Fruit fly (Drosophila melanogaster) whole organism, embryonic: ENCODE results near the gene CG8142.

ENCODE experiments used
- Aef1 ChIP-seq: fragments of 200-800 bp; sonication (Bioruptor generic); IDR thresholded peaks from 3 replicates; pipeline ENCODE4 v1.3.6; 2022; ENCODE audit warnings: missing biosample characterization, missing genetic modification characterization
- BEAF-32 ChIP-seq: fragments of 200-800 bp; sonication (Bioruptor generic); optimal IDR thresholded peaks from 3 replicates; lab custom pipeline; 2017; ENCODE audit warnings: missing biosample characterization, missing genetic modification characterization, mild to moderate bottlenecking, moderate library complexity, missing genetic modification reagents
- CG1024 ChIP-seq: fragments of 200-800 bp; sonication (Bioruptor generic); IDR thresholded peaks from 2 replicates; pipeline ENCODE4 v1.3.6; 2022; ENCODE audit warnings: missing biosample characterization, missing genetic modification characterization
- CG11723 ChIP-seq: fragments of 200-800 bp; sonication (Bioruptor generic); optimal IDR thresholded peaks from 2 replicates; lab custom pipeline; 2017; ENCODE audit warnings: missing biosample characterization, mild to moderate bottlenecking, missing genetic modification characterization
- CG12155 ChIP-seq: fragments of 200-800 bp; sonication (Bioruptor generic); optimal IDR thresholded peaks from 3 replicates; lab custom pipeline; 2016; ENCODE audit warnings: missing biosample characterization, missing genetic modification characterization
- CG12659 ChIP-seq: fragments of 200-800 bp; sonication (Bioruptor generic); optimal IDR thresholded peaks from 3 replicates; lab custom pipeline; 2017; ENCODE audit warnings: mild to moderate bottlenecking, missing biosample characterization, missing genetic modification reagents, missing genetic modification characterization
- CG15479 ChIP-seq: fragments of 200-800 bp; sonication (Bioruptor generic); optimal IDR thresholded peaks from 3 replicates; lab custom pipeline; 2019; ENCODE audit warnings: missing biosample characterization, mild to moderate bottlenecking, missing genetic modification characterization, moderate library complexity
- CG1647 ChIP-seq: fragments of 200-800 bp; sonication (Bioruptor generic); optimal IDR thresholded peaks from 3 replicates; lab custom pipeline; 2016; ENCODE audit warnings: missing biosample characterization, missing genetic modification characterization
- CG17186 ChIP-seq: fragments of 200-800 bp; sonication (Bioruptor generic); optimal IDR thresholded peaks from 3 replicates; lab custom pipeline; 2017; ENCODE audit warnings: missing biosample characterization, missing genetic modification reagents, missing genetic modification characterization
- CG17385 ChIP-seq: fragments of 200-800 bp; sonication (Bioruptor generic); optimal IDR thresholded peaks from 3 replicates; lab custom pipeline; 2018; ENCODE audit warnings: missing biosample characterization, mild to moderate bottlenecking, missing genetic modification characterization
- CG17829 ChIP-seq: fragments of 200-800 bp; optimal IDR thresholded peaks from 2 replicates; lab custom pipeline; 2019; ENCODE audit warnings: missing biosample characterization, mild to moderate bottlenecking, missing genetic modification characterization, moderate library complexity
- CG31224 ChIP-seq: fragments of 200-800 bp; sonication (Bioruptor generic); IDR thresholded peaks from 2 replicates; pipeline ENCODE4 v1.3.6; 2022; ENCODE audit warnings: missing biosample characterization, missing genetic modification characterization
- CG31441 ChIP-seq: fragments of 200-800 bp; sonication (Bioruptor generic); IDR thresholded peaks from 2 replicates; pipeline ENCODE4 v1.3.6; 2022; ENCODE audit warnings: missing biosample characterization, missing genetic modification characterization
- CG33557 ChIP-seq: fragments of 200-800 bp; sonication (Bioruptor generic); optimal IDR thresholded peaks from 2 replicates; lab custom pipeline; 2019; ENCODE audit warnings: missing biosample characterization, mild to moderate bottlenecking, missing genetic modification characterization, moderate library complexity
- CG3407 ChIP-seq: fragments of 200-800 bp; sonication (Bioruptor generic); optimal IDR thresholded peaks from 2 replicates; lab custom pipeline; 2018; ENCODE audit warnings: missing biosample characterization, mild to moderate bottlenecking, missing genetic modification characterization
- CG34376 ChIP-seq: fragments of 200-800 bp; sonication (Bioruptor generic); optimal IDR thresholded peaks from 2 replicates; lab custom pipeline; 2018; ENCODE audit warnings: missing biosample characterization, mild to moderate bottlenecking, missing genetic modification characterization
- CG3995 ChIP-seq: fragments of 200-800 bp; sonication (Bioruptor generic); optimal IDR thresholded peaks from 3 replicates; lab custom pipeline; 2016; ENCODE audit warnings: missing biosample characterization, missing genetic modification characterization
- CG4820 ChIP-seq: fragments of 200-800 bp; sonication (Bioruptor generic); optimal IDR thresholded peaks from 3 replicates; lab custom pipeline; 2016; ENCODE audit warnings: missing biosample characterization, missing genetic modification characterization
- CG6765 ChIP-seq: fragments of 200-800 bp; sonication (Bioruptor generic); optimal IDR thresholded peaks from 3 replicates; lab custom pipeline; 2017; ENCODE audit warnings: missing biosample characterization, mild to moderate bottlenecking, missing genetic modification characterization
- CG8944 ChIP-seq: fragments of 200-800 bp; sonication (Bioruptor generic); optimal IDR thresholded peaks from 3 replicates; lab custom pipeline; 2016; ENCODE audit warnings: missing biosample characterization, missing genetic modification characterization
- CG9727 ChIP-seq: fragments of 200-800 bp; sonication (Bioruptor generic); optimal IDR thresholded peaks from 3 replicates; lab custom pipeline; 2017; ENCODE audit warnings: missing biosample characterization, mild to moderate bottlenecking, missing genetic modification characterization
- Doc2 ChIP-seq: fragments of 200-800 bp; sonication (Bioruptor generic); IDR thresholded peaks from 2 replicates; pipeline ENCODE4 v1.3.6; 2022; ENCODE audit warnings: missing biosample characterization, missing genetic modification characterization
- Ets65A ChIP-seq: fragments of 200-800 bp; sonication (Bioruptor generic); peaks from one replicate; lab custom pipeline; 2016; ENCODE audit warnings: missing biosample characterization, missing genetic modification characterization
- H15 ChIP-seq: fragments of 200-800 bp; sonication (Bioruptor generic); IDR thresholded peaks from 3 replicates; pipeline ENCODE4 v1.3.6; 2022; ENCODE audit warnings: missing biosample characterization, missing genetic modification characterization
- HmgZ ChIP-seq: fragments of 200-800 bp; sonication (Bioruptor generic); optimal IDR thresholded peaks from 2 replicates; lab custom pipeline; 2018; ENCODE audit warnings: missing biosample characterization, mild to moderate bottlenecking, missing genetic modification characterization
- Hr78 ChIP-seq, 2 experiments: fragments of 200-800 bp in 1 of 2; fragments of >200 bp in 1 of 2; sonication (Bioruptor generic) in 1 of 2; optimal IDR thresholded peaks; 2 replicates each; lab custom pipeline; 2017 to 2019; ENCODE audit warnings: missing biosample characterization in 2 of 2, missing genetic modification characterization in 2 of 2, mild to moderate bottlenecking in 1 of 2, moderate library complexity in 1 of 2
- Kr ChIP-seq: fragments of 200-800 bp; sonication (Bioruptor generic); optimal IDR thresholded peaks from 2 replicates; lab custom pipeline; 2017; ENCODE audit warnings: missing biosample characterization, mild to moderate bottlenecking, missing genetic modification characterization
- Nf-YB ChIP-seq: fragments of 200-800 bp; sonication (Bioruptor generic); optimal IDR thresholded peaks from 3 replicates; lab custom pipeline; 2019; ENCODE audit warnings: missing biosample characterization, mild to moderate bottlenecking, missing genetic modification characterization, moderate library complexity
- Oaz ChIP-seq: fragments of 200-800 bp; sonication (Bioruptor generic); IDR thresholded peaks from 2 replicates; pipeline ENCODE4 v1.3.6; 2022; ENCODE audit warnings: missing biosample characterization, missing genetic modification characterization
- Optix ChIP-seq: fragments of 200-800 bp; sonication (Bioruptor generic); IDR thresholded peaks from 3 replicates; pipeline ENCODE4 v1.3.6; 2022; ENCODE audit warnings: missing biosample characterization, missing genetic modification characterization
- Pdp1 ChIP-seq, 2 experiments: fragments of 200-800 bp; sonication (Bioruptor generic); optimal IDR thresholded peaks; 3 replicates each; lab custom pipeline; 2016; ENCODE audit warnings: missing biosample characterization in 2 of 2, missing genetic modification characterization in 2 of 2, mild to moderate bottlenecking in 1 of 2, moderate library complexity in 1 of 2
- Ptx1 ChIP-seq: fragments of 200-800 bp; sonication (Bioruptor generic); IDR thresholded peaks from 2 replicates; pipeline ENCODE4 v1.3.6; 2022; ENCODE audit warnings: missing biosample characterization, missing genetic modification characterization
- Rfx ChIP-seq: fragments of 200-800 bp; sonication (Bioruptor generic); IDR thresholded peaks from 2 replicates; pipeline ENCODE4 v1.3.6; 2022; ENCODE audit warnings: missing biosample characterization, missing genetic modification characterization
- al ChIP-seq: fragments of 200-800 bp; sonication (Bioruptor generic); IDR thresholded peaks from 2 replicates; pipeline ENCODE4 v1.3.6; 2022; ENCODE audit warnings: missing biosample characterization, missing genetic modification characterization
- caup ChIP-seq: fragments of 200-800 bp; sonication (Bioruptor generic); optimal IDR thresholded peaks from 3 replicates; lab custom pipeline; 2017; ENCODE audit warnings: missing biosample characterization, mild to moderate bottlenecking, missing genetic modification characterization, moderate library complexity; ENCODE audit not compliant: severe bottlenecking
- chinmo ChIP-seq: fragments of 200-800 bp; sonication (Bioruptor generic); IDR thresholded peaks from 4 replicates; pipeline ENCODE4 v1.3.6; 2022; ENCODE audit warnings: missing biosample characterization, missing genetic modification characterization; ENCODE audit not compliant: partially characterized antibody
- crol ChIP-seq: fragments of 200-800 bp; sonication (Bioruptor generic); IDR thresholded peaks from 2 replicates; pipeline ENCODE4 v1.3.6; 2022; ENCODE audit warnings: missing biosample characterization, missing genetic modification characterization
- da ChIP-seq: fragments of 200-800 bp; sonication (Bioruptor generic); optimal IDR thresholded peaks from 2 replicates; lab custom pipeline; 2016; ENCODE audit warnings: missing biosample characterization, missing genetic modification characterization
- exex ChIP-seq: fragments of 200-800 bp; sonication (Bioruptor generic); optimal IDR thresholded peaks from 4 replicates; lab custom pipeline; 2018; ENCODE audit warnings: missing biosample characterization, mild to moderate bottlenecking, missing genetic modification characterization, moderate library complexity
- ftz-f1 ChIP-seq: fragments of 200-800 bp; sonication (Bioruptor generic); optimal IDR thresholded peaks from 2 replicates; lab custom pipeline; 2016; ENCODE audit warnings: missing biosample characterization, missing genetic modification characterization
- gce ChIP-seq: fragments of 200-800 bp; sonication (Bioruptor generic); IDR thresholded peaks from 3 replicates; pipeline ENCODE4 v1.3.6; 2022; ENCODE audit warnings: missing biosample characterization, missing genetic modification characterization
- gem ChIP-seq: fragments of 200-800 bp; sonication (Bioruptor generic); optimal IDR thresholded peaks from 2 replicates; lab custom pipeline; 2019; ENCODE audit warnings: missing biosample characterization, mild to moderate bottlenecking, missing genetic modification characterization, moderate library complexity
- grn ChIP-seq: fragments of 200-800 bp; sonication (Bioruptor generic); optimal IDR thresholded peaks from 3 replicates; lab custom pipeline; 2017; ENCODE audit warnings: missing biosample characterization, missing genetic modification characterization
- gsb-n ChIP-seq: fragments of 200-800 bp; sonication (Bioruptor generic); optimal IDR thresholded peaks from 3 replicates; lab custom pipeline; 2018; ENCODE audit warnings: missing biosample characterization, mild to moderate bottlenecking, missing genetic modification characterization
- hb ChIP-seq: fragments of 200-800 bp; sonication (Bioruptor generic); IDR thresholded peaks from 3 replicates; pipeline ENCODE4 v1.3.6; 2022; ENCODE audit warnings: missing biosample characterization, missing genetic modification characterization; ENCODE audit not compliant: partially characterized antibody
- insv ChIP-seq, 2 experiments: fragments of 200-800 bp; sonication (Bioruptor generic); optimal IDR thresholded peaks; 3 replicates each; lab custom pipeline; 2016 to 2018; ENCODE audit warnings: missing biosample characterization in 2 of 2, missing genetic modification characterization in 2 of 2
- klu ChIP-seq: fragments of 200-800 bp; sonication (Bioruptor generic); IDR thresholded peaks from 2 replicates; pipeline ENCODE4 v1.3.6; 2022; ENCODE audit warnings: missing biosample characterization, missing genetic modification characterization
- mirr ChIP-seq: fragments of 200-800 bp; sonication (Bioruptor generic); optimal IDR thresholded peaks from 3 replicates; lab custom pipeline; 2018; ENCODE audit warnings: missing biosample characterization, mild to moderate bottlenecking, missing genetic modification characterization
- tin ChIP-seq: fragments of 200-800 bp; sonication (Bioruptor generic); optimal IDR thresholded peaks from 3 replicates; lab custom pipeline; 2016; ENCODE audit warnings: missing biosample characterization, missing genetic modification characterization
- twi ChIP-seq: fragments of 200-800 bp; optimal IDR thresholded peaks from 2 replicates; lab custom pipeline; 2019; ENCODE audit warnings: missing biosample characterization, mild to moderate bottlenecking, missing genetic modification characterization, moderate library complexity
- wdn ChIP-seq: fragments of 200-800 bp; sonication (Bioruptor generic); IDR thresholded peaks from 2 replicates; pipeline ENCODE4 v1.3.6; 2022; ENCODE audit warnings: missing biosample characterization, missing genetic modification characterization

CG8142 gene

dm6 chrX:17821466-17821865 lies 23.0 kb downstream of the CG8142 start (continued):
- peak; percentile 34; the same call in 1 of the 2 replicates for TF ChIP-seq CG31441 (GFP tag; lab: Robert Waterston, UW)
- peak; percentile 76 for TF ChIP-seq exex
- TF ChIP-seq ftz-f1 (GFP tag; lab: Kevin White, UChicago) = peak; percentile 38
- 0 out of 4 replicates have a peak, but pooled peaks have one; percentile 35 for TF ChIP-seq chinmo (GFP tag; lab: Robert Waterston, UW)
- peak in 1 of 2 experiments; percentile 34 for TF ChIP-seq insv (GFP tag; optimal IDR thresholded peaks at IDR 0.05; lab: Kevin White, UChicago)
- no peak for TF ChIP-seq Doc2 (GFP tag; lab: Robert Waterston, UW)
- TF ChIP-seq wdn (GFP tag; lab: Robert Waterston, UW) = no peak
- TF ChIP-seq CG9727 (GFP tag; lab: Kevin White, UChicago) = no peak
- TF ChIP-seq gsb-n (tag; lab: Kevin White, UChicago) = no peak
- TF ChIP-seq CG15479 (GFP tag; lab: Kevin White, UChicago) = no peak
- TF ChIP-seq CG33557 (GFP tag; lab: Kevin White, UChicago) = no peak
- no peak for TF ChIP-seq da
- TF ChIP-seq H15 = no peak
- no peak for TF ChIP-seq CG6765 (GFP tag; lab: Kevin White, UChicago)
- TF ChIP-seq CG8944 (GFP tag; lab: Kevin White, UChicago) = no peak
- TF ChIP-seq Pdp1 (GFP tag; optimal IDR thresholded peaks at IDR 0.05; lab: Kevin White, UChicago) = peak in 1 of 2 experiments; percentile 18
- TF ChIP-seq al = no peak
- TF ChIP-seq tin = no peak
- no peak for TF ChIP-seq grn (GFP tag; lab: Kevin White, UChicago)
- TF ChIP-seq CG12659 (GFP tag; lab: Kevin White, UChicago) = no peak
- no peak for TF ChIP-seq CG1024 (GFP tag; lab: Robert Waterston, UW)
- TF ChIP-seq CG17385 (GFP tag; lab: Kevin White, UChicago) = peak; percentile 13
- no peak for TF ChIP-seq CG12155 (GFP tag; lab: Kevin White, UChicago)
- TF ChIP-seq CG17829 = no peak
- TF ChIP-seq twi (tag; lab: Kevin White, UChicago) = no peak
- no peak for TF ChIP-seq CG34376
- no peak for TF ChIP-seq Aef1
- TF ChIP-seq Oaz (GFP tag; lab: Robert Waterston, UW) = no peak
- no peak for TF ChIP-seq gce
- no peak for TF ChIP-seq Ets65A (GFP tag; lab: Kevin White, UChicago)
- peak; percentile 94 for TF ChIP-seq crol
- TF ChIP-seq caup (GFP tag; lab: Kevin White, UChicago) = no peak
- no peak for TF ChIP-seq CG4820
- no peak for TF ChIP-seq Kr (GFP tag; lab: Kevin White, UChicago)
- no peak for TF ChIP-seq Ptx1 (GFP tag; lab: Robert Waterston, UW)
- no peak for TF ChIP-seq BEAF-32 (GFP tag; lab: Kevin White, UChicago)
- no peak for TF ChIP-seq CG31224 (GFP tag; lab: Robert Waterston, UW)
- TF ChIP-seq CG11723 (GFP tag; lab: Kevin White, UChicago) = no peak
- TF ChIP-seq gem (tag; lab: Kevin White, UChicago) = no peak
- no peak for TF ChIP-seq Optix
- peak; percentile 96 for TF ChIP-seq CG3995 (GFP tag; lab: Kevin White, UChicago)
- peak; percentile 38; the same call in 1 of the 2 replicates for TF ChIP-seq klu (GFP tag; lab: Robert Waterston, UW)
- peak; percentile 16 for TF ChIP-seq HmgZ
- TF ChIP-seq CG3407 (GFP tag; lab: Kevin White, UChicago) = no peak
- TF ChIP-seq CG1647 (GFP tag; lab: Kevin White, UChicago) = no peak
- TF ChIP-seq Hr78 (GFP tag; optimal IDR thresholded peaks at IDR 0.05; lab: Kevin White, UChicago) = no peak
- TF ChIP-seq Nf-YB = peak; percentile 66
- TF ChIP-seq mirr (GFP tag; lab: Kevin White, UChicago) = peak; percentile 66
- no peak for TF ChIP-seq Rfx
- no peak for TF ChIP-seq CG17186 (GFP tag; lab: Kevin White, UChicago)
- TF ChIP-seq hb (GFP tag; lab: Robert Waterston, UW) = no peak
